Worm (Caenorhabditis elegans) whole organism, late embryonic: Measurements from ENCODE around the gene nspg-1.

Experiments
- C08G9.2 ChIP-seq: sonication (generic microtip); optimal IDR thresholded peaks from 2 replicates; lab custom pipeline; 2016; ENCODE audit warnings: mild to moderate bottlenecking, missing genetic modification characterization, moderate library complexity, missing compliant biosample characterization
- K02D7.2 ChIP-seq: sonication (generic microtip); optimal IDR thresholded peaks from 2 replicates; lab custom pipeline; 2017; ENCODE audit warnings: mild to moderate bottlenecking, missing genetic modification characterization, missing compliant biosample characterization
- K09A11.1 ChIP-seq: sonication (generic microtip); optimal IDR thresholded peaks from 2 replicates; lab custom pipeline; 2017; ENCODE audit warnings: antibody characterized with exemption, mild to moderate bottlenecking, missing genetic modification characterization, missing compliant biosample characterization; ENCODE audit not compliant: insufficient read depth
- ceh-14 ChIP-seq: sonication (generic microtip); optimal IDR thresholded peaks from 2 replicates; lab custom pipeline; 2016; ENCODE audit warnings: missing genotype, missing genetic modification characterization, missing compliant biosample characterization
- ceh-18 ChIP-seq: sonication (generic microtip); optimal IDR thresholded peaks from 2 replicates; lab custom pipeline; 2016; ENCODE audit warnings: missing genetic modification characterization, missing compliant biosample characterization
- ceh-2 ChIP-seq: sonication (generic microtip); optimal IDR thresholded peaks from 2 replicates; lab custom pipeline; 2016; ENCODE audit warnings: missing genotype, missing genetic modification characterization, missing compliant biosample characterization
- ceh-22 ChIP-seq: sonication (generic microtip); optimal IDR thresholded peaks from 2 replicates; lab custom pipeline; 2017; ENCODE audit warnings: missing biosample characterization, missing genetic modification characterization
- ceh-24 ChIP-seq: sonication (generic microtip); optimal IDR thresholded peaks from 2 replicates; lab custom pipeline; 2016; ENCODE audit warnings: mild to moderate bottlenecking, missing genetic modification characterization, missing compliant biosample characterization
- ceh-31 ChIP-seq: sonication (generic microtip); optimal IDR thresholded peaks from 2 replicates; lab custom pipeline; 2016; ENCODE audit warnings: missing genetic modification characterization, missing compliant biosample characterization
- ceh-34 ChIP-seq: sonication (generic microtip); optimal IDR thresholded peaks from 2 replicates; lab custom pipeline; 2016; ENCODE audit warnings: mild to moderate bottlenecking, missing genetic modification characterization, missing compliant biosample characterization
- ceh-6 ChIP-seq: fragments of 200-800 bp; sonication (Bioruptor generic); optimal IDR thresholded peaks from 2 replicates; lab custom pipeline; 2018; ENCODE audit warnings: mild to moderate bottlenecking, missing genetic modification characterization, missing compliant biosample characterization
- ceh-9 ChIP-seq: sonication (generic microtip); optimal IDR thresholded peaks from 2 replicates; lab custom pipeline; 2016; ENCODE audit warnings: mild to moderate bottlenecking, missing genetic modification characterization, inconsistent platforms, missing compliant biosample characterization
- elt-2 ChIP-seq: sonication (generic microtip); optimal IDR thresholded peaks from 2 replicates; lab custom pipeline; 2016; ENCODE audit warnings: missing genetic modification reagents, missing genetic modification characterization, missing compliant biosample characterization
- eyg-1 ChIP-seq: sonication (generic microtip); optimal IDR thresholded peaks from 2 replicates; lab custom pipeline; 2016; ENCODE audit warnings: missing genotype, missing genetic modification characterization, missing compliant biosample characterization
- fax-1 ChIP-seq: sonication (generic microtip); optimal IDR thresholded peaks from 2 replicates; lab custom pipeline; 2016; ENCODE audit warnings: missing genotype, missing genetic modification characterization, missing compliant biosample characterization
- fkh-10 ChIP-seq: fragments of 150-350 bp; optimal IDR thresholded peaks from 2 replicates; lab custom pipeline; 2014; ENCODE audit warnings: missing biosample characterization, missing genetic modification reagents, missing genetic modification characterization
- fkh-6 ChIP-seq: sonication (generic microtip); optimal IDR thresholded peaks from 2 replicates; lab custom pipeline; 2016; ENCODE audit warnings: missing genetic modification characterization, missing compliant biosample characterization
- gmeb-2 ChIP-seq: sonication (generic microtip); optimal IDR thresholded peaks from 2 replicates; lab custom pipeline; 2016; ENCODE audit warnings: missing genetic modification characterization, inconsistent platforms, missing compliant biosample characterization
- hlh-13 ChIP-seq: fragments of 200-800 bp; sonication (Bioruptor generic); optimal IDR thresholded peaks from 2 replicates; lab custom pipeline; 2018; ENCODE audit warnings: mild to moderate bottlenecking, missing genetic modification characterization, missing compliant biosample characterization
- hlh-30 ChIP-seq: sonication (generic microtip); optimal IDR thresholded peaks from 2 replicates; lab custom pipeline; 2017; ENCODE audit warnings: antibody characterized with exemption, missing genetic modification characterization, missing compliant biosample characterization; ENCODE audit not compliant: insufficient read depth
- hlh-6 ChIP-seq: sonication (generic microtip); optimal IDR thresholded peaks from 2 replicates; lab custom pipeline; 2016; ENCODE audit warnings: missing genotype, missing genetic modification characterization, missing compliant biosample characterization
- hlh-8 ChIP-seq: sonication (generic microtip); optimal IDR thresholded peaks from 2 replicates; lab custom pipeline; 2016; ENCODE audit warnings: missing genotype, missing genetic modification characterization, missing compliant biosample characterization
- nfya-1 ChIP-seq: sonication (generic microtip); optimal IDR thresholded peaks from 2 replicates; lab custom pipeline; 2017; ENCODE audit warnings: missing genetic modification characterization, mild to moderate bottlenecking, missing compliant biosample characterization, antibody characterized with exemption, moderate library complexity
- nhr-232 ChIP-seq: sonication (generic microtip); optimal IDR thresholded peaks from 2 replicates; lab custom pipeline; 2016; ENCODE audit warnings: missing genetic modification characterization, missing compliant biosample characterization
- odd-2 ChIP-seq: sonication (generic microtip); optimal IDR thresholded peaks from 2 replicates; lab custom pipeline; 2017; ENCODE audit warnings: antibody characterized with exemption, mild to moderate bottlenecking, missing genetic modification characterization, missing compliant biosample characterization
- pqm-1 ChIP-seq: sonication (generic microtip); optimal IDR thresholded peaks from 2 replicates; lab custom pipeline; 2016; ENCODE audit warnings: missing genetic modification characterization, missing compliant biosample characterization
- rnt-1 ChIP-seq: sonication (generic microtip); optimal IDR thresholded peaks from 2 replicates; lab custom pipeline; 2016; ENCODE audit warnings: missing genetic modification characterization, missing compliant biosample characterization
- tbx-2 ChIP-seq: sonication (generic microtip); optimal IDR thresholded peaks from 2 replicates; lab custom pipeline; 2016; ENCODE audit warnings: missing genetic modification characterization, missing compliant biosample characterization
- tbx-7 ChIP-seq: sonication (generic microtip); optimal IDR thresholded peaks from 2 replicates; lab custom pipeline; 2016; ENCODE audit warnings: missing genotype, missing genetic modification characterization, missing compliant biosample characterization
- unc-3 ChIP-seq, 2 experiments: fragments of 200-800 bp in 1 of 2; sonication (Bioruptor generic) in 1 of 2; sonication (generic microtip) in 1 of 2; conservative IDR thresholded peaks in 1 of 2; optimal IDR thresholded peaks in 1 of 2; 2 replicates each; pipeline versions ENCODE4 v1.3.6 to Lab custom; 2016 to 2022; ENCODE audit warnings: missing compliant biosample characterization in 2 of 2, missing genetic modification characterization in 2 of 2, missing genetic modification reagents in 1 of 2
- unc-42 ChIP-seq: sonication (generic microtip); optimal IDR thresholded peaks from 2 replicates; lab custom pipeline; 2016; ENCODE audit warnings: missing genotype, missing genetic modification characterization, missing compliant biosample characterization
- unc-55 ChIP-seq: sonication (generic microtip); optimal IDR thresholded peaks from 2 replicates; lab custom pipeline; 2017; ENCODE audit warnings: missing biosample characterization, missing genetic modification reagents, missing genetic modification characterization
- ztf-16 ChIP-seq: sonication (generic microtip); optimal IDR thresholded peaks from 2 replicates; lab custom pipeline; 2017; ENCODE audit warnings: missing genetic modification characterization, missing compliant biosample characterization

nspg-1 gene

DNA sequence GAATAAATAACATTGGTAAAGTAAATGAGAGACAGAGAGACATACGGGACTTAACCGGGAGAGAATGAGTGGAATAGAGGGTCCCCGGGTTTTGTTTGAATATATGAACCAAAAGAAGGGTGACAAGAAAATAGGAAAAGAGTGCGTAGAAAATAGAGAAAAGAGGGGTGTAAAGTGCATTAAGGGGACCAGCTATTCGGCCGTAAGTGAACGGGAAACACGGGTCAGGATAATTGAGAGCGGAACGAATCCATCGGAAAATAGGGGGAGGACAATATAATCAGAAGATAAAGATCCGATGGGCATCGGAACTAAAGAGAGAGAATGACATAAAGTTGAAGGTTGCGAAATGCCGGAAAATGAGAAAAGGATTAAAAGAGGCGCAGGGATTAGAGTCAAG lies 29.4 kb upstream of the nspg-1 start (continued):
- no peak for TF ChIP-seq ceh-9
- TF ChIP-seq tbx-2: peak; percentile 27
- peak; percentile 92 for TF ChIP-seq unc-42 (tag; lab: Kevin White, UChicago)
- TF ChIP-seq C08G9.2: no peak
- TF ChIP-seq nfya-1 (tag; lab: Kevin White, UChicago): no peak
- no peak for TF ChIP-seq odd-2
- TF ChIP-seq K09A11.1 (tag; lab: Kevin White, UChicago): no peak

DNA sequence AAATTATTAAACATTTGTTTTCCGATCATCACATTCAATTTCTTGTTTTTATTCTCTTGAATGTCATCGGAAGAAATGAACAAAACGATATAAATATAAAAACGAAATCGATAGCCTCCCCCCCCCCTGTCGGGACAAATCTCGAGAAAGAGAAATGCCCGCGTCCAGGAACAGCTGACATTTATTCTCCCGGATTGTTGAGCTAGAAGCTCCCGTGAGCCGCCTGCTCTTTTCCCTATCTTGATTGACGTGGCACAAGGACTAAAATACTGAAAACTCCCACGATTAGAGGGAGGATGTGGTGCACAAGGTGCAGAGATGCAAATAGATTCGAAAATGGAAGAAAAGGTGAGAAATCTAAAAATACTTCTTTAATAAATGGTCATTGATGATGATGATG lies 29.0 kb upstream of the nspg-1 start:
- TF ChIP-seq ztf-16 (no peak), unc-55 (peak; percentile 47)
- TF ChIP-seq, all 69 proteins: peak for 1

- no peak for TF ChIP-seq tbx-2
- TF ChIP-seq fkh-6 (tag; lab: Kevin White, UChicago): peak; percentile 21
- TF ChIP-seq unc-42 (tag; lab: Kevin White, UChicago): peak; percentile 9
- peak; percentile 33 for TF ChIP-seq hlh-8 (tag; lab: Kevin White, UChicago)
These were observed 27.9 kb upstream of the nspg-1 start, which contains the start of gene ttbk-7 for ce11 chrV:12895772-12896171. Gene ttbk-7 (minus strand): TSS chrV:12895872.

- TF ChIP-seq nhr-232 (tag; lab: Kevin White, UChicago): no peak
- TF ChIP-seq fkh-6 (tag; lab: Kevin White, UChicago): no peak
- TF ChIP-seq ceh-31 (tag; lab: Kevin White, UChicago): no peak
- TF ChIP-seq ceh-14: no peak
- no peak for TF ChIP-seq hlh-30
- no peak for TF ChIP-seq ztf-16
- TF ChIP-seq ceh-18 (tag; lab: Kevin White, UChicago): no peak
- no peak for TF ChIP-seq ceh-34 (tag; lab: Kevin White, UChicago)
- TF ChIP-seq gmeb-2 (tag; lab: Kevin White, UChicago): no peak
- no peak for TF ChIP-seq rnt-1 (tag; lab: Kevin White, UChicago)
- TF ChIP-seq hlh-13 (GFP tag; lab: Kevin White, UChicago): no peak
- no peak for TF ChIP-seq ceh-24 (tag; lab: Kevin White, UChicago)
- TF ChIP-seq ceh-6 (GFP tag; lab: Kevin White, UChicago): no peak
- TF ChIP-seq K09A11.1 (tag; lab: Kevin White, UChicago): no peak
- TF ChIP-seq elt-2 (tag; lab: Kevin White, UChicago): no peak
- no peak for TF ChIP-seq ceh-22
- no peak for TF ChIP-seq eyg-1 (tag; lab: Kevin White, UChicago)
- TF ChIP-seq tbx-7 (tag; lab: Kevin White, UChicago): no peak
These were observed 18.0 kb upstream of the nspg-1 start, which contains the start of gene glb-24 for ce11 chrV:12885860-12886259. Gene glb-24 (minus strand): TSS chrV:12885960.

- TF ChIP-seq fkh-10 (GFP tag; lab: Kevin White, UChicago) (no peak), C08G9.2 (no peak), ceh-2 (no peak), fax-1 (tag; lab: Kevin White, UChicago) (no peak), tbx-2 (no peak), K09A11.1 (tag; lab: Kevin White, UChicago) (no peak), hlh-6 (no peak), pqm-1 (tag; lab: Kevin White, UChicago) (no peak), K02D7.2 (no peak), unc-3 (GFP tag; conservative IDR thresholded peaks at IDR 0.05; lab: Robert Waterston, UW) (no peak), unc-3 (tag; optimal IDR thresholded peaks at IDR 0.05; lab: Kevin White, UChicago) (no peak)
- TF ChIP-seq, all 69 proteins: peak for 0
These were observed 14.5 kb upstream of the nspg-1 start for ce11 chrV:12882370-12882769.
